Worm (Caenorhabditis elegans): Measurements from ENCODE around the gene K05F1.8.

DNA sequence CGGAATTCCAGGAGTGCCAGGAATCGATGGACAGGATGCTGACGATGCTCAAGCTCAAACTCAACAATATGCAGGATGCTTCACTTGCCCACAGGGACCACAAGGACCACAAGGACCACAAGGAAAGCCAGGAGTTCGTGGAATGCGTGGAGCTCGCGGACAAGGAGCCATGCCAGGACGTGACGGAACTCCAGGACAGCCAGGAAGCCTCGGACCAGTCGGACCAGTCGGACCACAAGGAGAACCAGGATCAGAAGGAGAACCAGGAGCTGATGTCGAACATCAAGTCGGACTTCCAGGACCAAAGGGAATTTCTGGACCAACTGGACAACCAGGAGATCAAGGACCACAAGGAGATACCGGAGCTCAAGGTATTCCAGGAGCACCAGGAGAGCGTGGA is 31.9 kb upstream of the K05F1.8 start:
- no peak for TF ChIP-seq ama-1 (optimal IDR thresholded peaks at IDR 0.05)
- TF ChIP-seq hmbx-1 (tag; optimal IDR thresholded peaks at IDR 0.05) = no peak
- TF ChIP-seq flt-1 (GFP tag; IDR thresholded peaks at IDR 0.05) = no peak
- TF ChIP-seq pes-1 (GFP tag; IDR thresholded peaks at IDR 0.05) = no peak
- TF ChIP-seq tra-4 (tag; optimal IDR thresholded peaks at IDR 0.05) = no peak
- TF ChIP-seq hnd-1 (tag; optimal IDR thresholded peaks at IDR 0.05) = no peak
- no peak for TF ChIP-seq sea-1 (GFP tag; conservative IDR thresholded peaks at IDR 0.05)
- TF ChIP-seq tbx-37 (GFP tag; conservative IDR thresholded peaks at IDR 0.05) = no peak
- TF ChIP-seq aly-1 (tag; optimal IDR thresholded peaks at IDR 0.05) = no peak
- TF ChIP-seq B0310.2 (tag; optimal IDR thresholded peaks at IDR 0.05) = no peak
